Worm (Caenorhabditis elegans) whole organism, L3 larva: ENCODE measurements around the gene fbxb-9.

ENCODE experiments used
- R02D3.7 ChIP-seq: fragments of 150-350 bp; optimal IDR thresholded peaks from 2 replicates; lab custom pipeline; 2014; ENCODE audit warnings: missing biosample characterization, missing genetic modification characterization
- aly-2 ChIP-seq: fragments of 150-350 bp; optimal IDR thresholded peaks from 2 replicates; lab custom pipeline; 2014; ENCODE audit warnings: missing biosample characterization, missing genetic modification characterization
- ama-1 ChIP-seq: fragments of 150-350 bp; optimal IDR thresholded peaks from 2 replicates; lab custom pipeline; 2018
- ceh-16 ChIP-seq: sonication (generic microtip); optimal IDR thresholded peaks from 2 replicates; lab custom pipeline; 2017; ENCODE audit warnings: missing biosample characterization, missing genetic modification characterization
- ceh-28 ChIP-seq: fragments of 150-350 bp; optimal IDR thresholded peaks from 2 replicates; lab custom pipeline; 2014; ENCODE audit warnings: missing biosample characterization, missing genetic modification reagents, missing genetic modification characterization
- ceh-82 ChIP-seq: fragments of 150-350 bp; optimal IDR thresholded peaks from 2 replicates; lab custom pipeline; 2014; ENCODE audit warnings: missing biosample characterization, missing genetic modification characterization
- daf-12 ChIP-seq: fragments of 150-350 bp; optimal IDR thresholded peaks from 2 replicates; lab custom pipeline; 2014; ENCODE audit warnings: missing biosample characterization, missing genetic modification reagents, missing genetic modification characterization
- egl-27 ChIP-seq: sonication (generic microtip); optimal IDR thresholded peaks from 4 replicates; lab custom pipeline; 2017; ENCODE audit warnings: missing biosample characterization, missing genetic modification reagents, missing genetic modification characterization
- egl-5 ChIP-seq: fragments of 150-350 bp; optimal IDR thresholded peaks from 2 replicates; lab custom pipeline; 2017; ENCODE audit warnings: missing biosample characterization, missing genetic modification reagents, missing genetic modification characterization, inconsistent platforms
- elt-3 ChIP-seq, 3 experiments: fragments of 150-350 bp in 1 of 3; sonication (generic microtip) in 2 of 3; optimal IDR thresholded peaks; 2 replicates in 2 of 3; 4 replicates in 1 of 3; lab custom pipeline; 2014 to 2017; ENCODE audit warnings: missing biosample characterization in 3 of 3, missing genetic modification characterization in 3 of 3
- eor-1 ChIP-seq, 2 experiments: fragments of 150-350 bp; optimal IDR thresholded peaks; 2 replicates each; lab custom pipeline; 2014 to 2018; ENCODE audit warnings: missing biosample characterization in 2 of 2, missing genetic modification characterization in 2 of 2
- fkh-10 ChIP-seq: sonication (generic microtip); optimal IDR thresholded peaks from 2 replicates; lab custom pipeline; 2017; ENCODE audit warnings: missing biosample characterization, missing genetic modification reagents, missing genetic modification characterization
- fos-1 ChIP-seq: fragments of 150-350 bp; optimal IDR thresholded peaks from 2 replicates; lab custom pipeline; 2014; ENCODE audit warnings: missing biosample characterization, missing genetic modification characterization
- hmg-11 ChIP-seq: sonication (generic microtip); optimal IDR thresholded peaks from 2 replicates; lab custom pipeline; 2016; ENCODE audit warnings: missing genetic modification characterization, missing compliant biosample characterization
- jun-1 ChIP-seq: fragments of 150-350 bp; optimal IDR thresholded peaks from 2 replicates; lab custom pipeline; 2014; ENCODE audit warnings: missing biosample characterization, missing genetic modification reagents, missing genetic modification characterization
- lin-15B ChIP-seq: fragments of 150-350 bp; optimal IDR thresholded peaks from 2 replicates; lab custom pipeline; 2014; ENCODE audit warnings: missing biosample characterization, missing genetic modification characterization
- lsy-12 ChIP-seq: sonication (generic microtip); optimal IDR thresholded peaks from 2 replicates; lab custom pipeline; 2016; ENCODE audit warnings: mild to moderate bottlenecking, missing genetic modification characterization, missing compliant biosample characterization
- mdl-1 ChIP-seq: fragments of 150-350 bp; optimal IDR thresholded peaks from 2 replicates; lab custom pipeline; 2014; ENCODE audit warnings: missing biosample characterization, missing genetic modification characterization
- mml-1 ChIP-seq: fragments of 150-350 bp; sonication (generic microtip); optimal IDR thresholded peaks from 3 replicates; lab custom pipeline; 2014; ENCODE audit warnings: missing biosample characterization, missing genetic modification characterization
- nfya-1 ChIP-seq: sonication (generic microtip); optimal IDR thresholded peaks from 2 replicates; lab custom pipeline; 2017; ENCODE audit warnings: missing genetic modification characterization, mild to moderate bottlenecking, missing compliant biosample characterization, antibody characterized with exemption, moderate library complexity; ENCODE audit not compliant: insufficient read depth
- nhr-12 ChIP-seq: fragments of 150-350 bp; optimal IDR thresholded peaks from 2 replicates; lab custom pipeline; 2014; ENCODE audit warnings: missing biosample characterization, missing genetic modification characterization
- nhr-23 ChIP-seq: fragments of 150-350 bp; optimal IDR thresholded peaks from 2 replicates; lab custom pipeline; 2014; ENCODE audit warnings: missing biosample characterization, missing genetic modification reagents, missing genetic modification characterization
- nhr-25 ChIP-seq: sonication (generic microtip); optimal IDR thresholded peaks from 2 replicates; lab custom pipeline; 2017; ENCODE audit warnings: missing biosample characterization, missing genetic modification characterization
- nhr-28 ChIP-seq: fragments of 150-350 bp; optimal IDR thresholded peaks from 2 replicates; lab custom pipeline; 2014; ENCODE audit warnings: missing biosample characterization, missing genetic modification characterization
- nhr-67 ChIP-seq: fragments of 150-350 bp; optimal IDR thresholded peaks from 2 replicates; lab custom pipeline; 2014; ENCODE audit warnings: missing biosample characterization, missing genetic modification characterization
- nhr-76 ChIP-seq: fragments of 150-350 bp; sonication (generic microtip); optimal IDR thresholded peaks from 5 replicates; lab custom pipeline; 2014; ENCODE audit warnings: missing biosample characterization, missing genetic modification characterization
- nhr-77 ChIP-seq: fragments of 150-350 bp; optimal IDR thresholded peaks from 2 replicates; lab custom pipeline; 2014; ENCODE audit warnings: missing biosample characterization, missing genetic modification characterization
- pha-4 ChIP-seq: fragments of 150-350 bp; optimal IDR thresholded peaks from 2 replicates; lab custom pipeline; 2014; ENCODE audit warnings: missing biosample characterization, missing genetic modification reagents, missing genetic modification characterization
- pqm-1 ChIP-seq: fragments of 150-350 bp; optimal IDR thresholded peaks from 2 replicates; lab custom pipeline; 2017; ENCODE audit warnings: missing biosample characterization, missing genetic modification characterization, inconsistent platforms
- sea-2 ChIP-seq: fragments of 150-350 bp; sonication (generic microtip); optimal IDR thresholded peaks from 4 replicates; lab custom pipeline; 2014; ENCODE audit warnings: missing biosample characterization, missing genetic modification reagents, missing genetic modification characterization
- snpc-4 ChIP-seq: fragments of 150-350 bp; optimal IDR thresholded peaks from 2 replicates; lab custom pipeline; 2014; ENCODE audit warnings: missing biosample characterization, missing genetic modification characterization
- tbx-2 ChIP-seq: sonication (generic microtip); optimal IDR thresholded peaks from 2 replicates; lab custom pipeline; 2016; ENCODE audit warnings: mild to moderate bottlenecking, missing genetic modification characterization, missing compliant biosample characterization
- unc-39 ChIP-seq: sonication (generic microtip); optimal IDR thresholded peaks from 4 replicates; lab custom pipeline; 2017; ENCODE audit warnings: missing biosample characterization, missing genetic modification characterization
- unc-62 ChIP-seq: fragments of 150-350 bp; sonication (generic microtip); optimal IDR thresholded peaks from 4 replicates; lab custom pipeline; 2014; ENCODE audit warnings: missing biosample characterization, missing genetic modification reagents, missing genetic modification characterization
- zag-1 ChIP-seq: fragments of 150-350 bp; optimal IDR thresholded peaks from 2 replicates; lab custom pipeline; 2014; ENCODE audit warnings: missing biosample characterization, missing genetic modification characterization
- ztf-11 ChIP-seq: fragments of 150-350 bp; optimal IDR thresholded peaks from 2 replicates; lab custom pipeline; 2014; ENCODE audit warnings: missing biosample characterization, missing genetic modification characterization
- ztf-4 ChIP-seq: fragments of 150-350 bp; optimal IDR thresholded peaks from 2 replicates; lab custom pipeline; 2014; ENCODE audit warnings: missing biosample characterization, missing genetic modification characterization

fbxb-9 gene

DNA sequence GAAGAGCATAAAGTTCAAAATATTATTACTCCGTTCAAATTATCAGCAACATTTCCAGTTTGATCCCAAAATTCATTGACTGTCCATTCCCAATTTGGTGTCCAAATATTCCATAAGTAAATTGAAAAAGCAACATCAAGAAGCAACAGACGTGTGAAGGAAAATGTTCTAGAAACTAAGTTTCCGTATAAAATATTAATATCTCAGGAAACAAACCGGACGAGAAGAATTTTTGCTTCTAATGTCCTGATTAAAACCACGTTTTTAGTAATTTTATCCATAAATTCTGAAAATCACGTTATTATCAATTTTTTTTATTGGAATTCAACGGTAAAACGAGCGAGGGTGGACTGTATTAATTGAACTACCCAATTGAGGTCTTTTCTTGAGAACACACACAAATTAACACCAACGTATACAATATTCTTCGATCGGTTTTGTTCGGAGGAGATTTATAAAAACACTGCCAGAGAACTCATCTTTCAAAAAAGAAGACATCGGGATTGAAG lies 15.3 kb downstream of the fbxb-9 start, which contains the start of gene pigq-1 (continued):
- TF ChIP-seq eor-1 (tag; optimal IDR thresholded peaks at IDR 0.05; lab: Kevin White, UChicago), result no peak
- peak; percentile 61 for TF ChIP-seq ama-1 (lab: Kevin White, UChicago)
- TF ChIP-seq nhr-23 (tag; lab: Kevin White, UChicago), result peak; percentile 16
- TF ChIP-seq nhr-76 (tag; lab: Kevin White, UChicago), result no peak

DNA sequence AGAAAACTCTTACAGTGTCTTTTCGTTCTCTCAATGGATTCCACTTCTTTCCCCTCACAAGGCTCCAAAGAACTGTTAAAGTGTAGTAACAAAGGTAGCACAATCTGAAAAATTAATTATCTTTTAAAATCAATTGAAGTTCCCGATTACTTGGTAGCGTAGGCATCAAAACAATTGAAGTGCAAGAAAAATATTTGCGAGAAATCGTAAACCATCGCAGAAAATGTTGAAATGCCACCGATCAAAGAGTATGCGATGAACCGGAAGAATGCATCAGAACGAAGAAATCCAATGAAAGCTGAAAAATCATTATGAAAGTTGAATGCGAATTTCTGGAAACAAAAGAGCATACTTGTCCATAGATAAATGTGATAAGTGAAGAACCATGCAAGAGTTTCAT lies 15.9 kb downstream of the fbxb-9 start:
- no peak for TF ChIP-seq mml-1 (tag; lab: Kevin White, UChicago)

DNA sequence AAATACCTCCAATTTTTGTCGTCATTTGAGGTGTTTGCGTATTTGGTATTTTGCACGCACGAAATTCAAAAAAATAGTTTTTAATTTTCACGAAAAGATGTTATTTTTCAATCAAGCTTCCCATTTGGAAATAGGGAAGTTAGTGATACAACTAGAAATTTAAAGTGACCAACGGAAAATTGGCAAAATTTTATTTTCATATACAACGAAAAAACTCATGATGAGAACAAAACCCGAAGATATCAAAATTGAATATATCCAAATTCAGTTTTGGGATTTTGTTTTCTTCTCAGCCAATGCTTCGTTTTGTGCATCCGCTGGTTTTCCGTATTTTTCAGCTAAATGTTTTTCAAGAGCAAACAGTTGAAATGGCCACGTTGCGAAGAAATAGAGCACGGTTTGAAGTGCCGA lies 16.4 kb downstream of the fbxb-9 start:
- TF ChIP-seq lsy-12 (tag; lab: Kevin White, UChicago), result no peak
- TF ChIP-seq fkh-10 (GFP tag; lab: Kevin White, UChicago), result no peak
- TF ChIP-seq unc-39 (tag; lab: Kevin White, UChicago), result no peak
- no peak for TF ChIP-seq hmg-11 (tag; lab: Kevin White, UChicago)
- no peak for TF ChIP-seq ztf-11 (tag; lab: Kevin White, UChicago)
- no peak for TF ChIP-seq mdl-1 (tag; lab: Kevin White, UChicago)
- TF ChIP-seq aly-2 (tag; lab: Kevin White, UChicago), result no peak
- no peak for TF ChIP-seq fos-1 (tag; lab: Kevin White, UChicago)
- no peak for TF ChIP-seq nfya-1
- no peak for TF ChIP-seq R02D3.7 (tag; lab: Kevin White, UChicago)
- TF ChIP-seq snpc-4 (tag; lab: Kevin White, UChicago), result no peak
- TF ChIP-seq jun-1 (tag; lab: Kevin White, UChicago), result no peak
- TF ChIP-seq egl-27, result no peak
- TF ChIP-seq unc-62 (GFP tag; lab: Kevin White, UChicago), result no peak
- no peak for TF ChIP-seq nhr-77 (tag; lab: Kevin White, UChicago)
- TF ChIP-seq ztf-4, result no peak
- no peak for TF ChIP-seq sea-2 (GFP tag; lab: Kevin White, UChicago)
- TF ChIP-seq ceh-16 (tag; lab: Kevin White, UChicago), result no peak
- no peak for TF ChIP-seq ceh-28 (tag; lab: Kevin White, UChicago)
- no peak for TF ChIP-seq pqm-1

DNA sequence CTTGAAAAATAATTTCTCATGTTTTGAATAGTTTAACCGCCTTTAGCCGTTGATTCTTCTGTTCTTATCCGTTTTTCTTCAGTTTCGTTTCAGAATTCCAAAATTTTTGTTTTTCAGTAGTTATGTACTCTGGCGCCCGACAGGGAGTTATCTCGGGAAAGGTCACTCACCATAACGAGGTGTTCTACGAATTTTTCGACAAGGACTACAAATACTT lies 19.2 kb downstream of the fbxb-9 start, which contains the start of gene F01G4.4:
TSS of gene F01G4.4 (plus strand) at position 118 of the 217 bp plus-strand sequence.
- TF ChIP-seq elt-3 (tag; optimal IDR thresholded peaks at IDR 0.05; lab: Kevin White, UChicago), result no peak
- TF ChIP-seq unc-39 (tag; lab: Kevin White, UChicago), result no peak
- no peak for TF ChIP-seq egl-5 (tag; lab: Kevin White, UChicago)
- no peak for TF ChIP-seq R02D3.7 (tag; lab: Kevin White, UChicago)
- TF ChIP-seq tbx-2, result no peak
- TF ChIP-seq nhr-12 (tag; lab: Kevin White, UChicago), result no peak
- no peak for TF ChIP-seq jun-1 (tag; lab: Kevin White, UChicago)
- no peak for TF ChIP-seq zag-1 (tag; lab: Kevin White, UChicago)
- no peak for TF ChIP-seq nhr-28 (tag; lab: Kevin White, UChicago)
- no peak for TF ChIP-seq pqm-1
- no peak for TF ChIP-seq ceh-82 (tag; lab: Kevin White, UChicago)
- no peak for TF ChIP-seq mml-1 (tag; lab: Kevin White, UChicago)
- no peak for TF ChIP-seq daf-12 (tag; lab: Kevin White, UChicago)
- TF ChIP-seq fkh-10 (GFP tag; lab: Kevin White, UChicago), result no peak
- no peak for TF ChIP-seq nhr-67 (tag; lab: Kevin White, UChicago)

DNA sequence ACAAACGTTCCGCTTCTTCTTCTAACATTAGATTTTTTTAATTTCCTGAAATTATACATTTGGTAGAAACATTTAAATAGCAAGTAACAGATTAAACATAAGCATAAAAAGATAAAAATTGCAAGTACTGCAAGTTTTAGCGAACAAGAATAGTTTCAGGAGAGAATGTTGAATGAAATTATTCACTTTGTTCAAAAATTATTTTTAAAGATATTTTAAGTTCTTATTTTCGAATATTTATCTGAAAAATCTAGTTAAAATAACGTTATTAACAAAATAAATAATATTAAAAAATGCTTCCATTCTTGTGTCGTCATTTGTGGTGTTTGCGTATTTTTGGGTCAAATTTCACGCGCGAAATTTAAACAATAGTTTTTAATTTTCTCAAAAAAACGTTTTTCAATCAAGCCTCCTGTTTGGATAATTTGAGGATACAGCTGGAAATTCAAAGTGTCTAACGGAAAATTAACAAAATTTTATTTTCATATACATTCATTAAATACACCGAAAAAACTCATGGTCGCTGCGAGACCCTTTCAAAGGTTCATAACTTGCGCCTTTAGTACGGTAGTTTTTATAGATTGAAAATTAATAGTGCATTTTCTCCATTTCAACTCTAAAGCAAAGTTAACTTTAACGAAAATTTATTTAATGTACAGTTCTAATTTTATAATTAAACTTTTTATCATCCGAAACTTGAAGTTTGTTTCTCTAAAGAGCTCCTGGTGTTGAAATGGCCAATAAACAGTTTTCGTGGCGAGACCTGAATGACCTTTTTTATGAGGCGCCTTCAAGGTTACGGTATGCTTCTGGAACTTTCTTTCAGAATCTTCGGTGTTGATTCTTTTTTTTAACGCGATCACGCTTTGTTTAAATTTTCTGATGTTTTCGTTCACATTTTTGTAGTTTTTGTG lies 19.8 kb downstream of the fbxb-9 start, which contains the start of gene skih-2:
TSS of gene skih-2 (minus strand) at position 51 of the 914 bp plus-strand sequence.
- TF ChIP-seq pha-4 (tag; lab: Kevin White, UChicago), result peak; percentile 73
- TF ChIP-seq nhr-25, result peak; percentile 14
- no peak for TF ChIP-seq eor-1 (tag; optimal IDR thresholded peaks at IDR 0.05; lab: Kevin White, UChicago)
- peak; percentile 33 for TF ChIP-seq nhr-23 (tag; lab: Kevin White, UChicago)
- TF ChIP-seq daf-12 (tag; lab: Kevin White, UChicago), result no peak
- TF ChIP-seq lin-15B, result peak; percentile 28
- no peak for TF ChIP-seq fos-1 (tag; lab: Kevin White, UChicago)
- TF ChIP-seq sea-2 (GFP tag; lab: Kevin White, UChicago), result no peak
- TF ChIP-seq nfya-1, result peak; percentile 62
